Fruit fly (Drosophila melanogaster) S2 (cell line): ENCODE data around the gene eEF1alpha2.

Experiments
- CG8478 ChIP-seq: fragments of >200 bp; optimal IDR thresholded peaks from 2 replicates; lab custom pipeline; 2018
- CTCF ChIP-seq, 2 experiments: fragments of >200 bp; optimal IDR thresholded peaks; 2 replicates each; lab custom pipeline; 2018

DNA sequence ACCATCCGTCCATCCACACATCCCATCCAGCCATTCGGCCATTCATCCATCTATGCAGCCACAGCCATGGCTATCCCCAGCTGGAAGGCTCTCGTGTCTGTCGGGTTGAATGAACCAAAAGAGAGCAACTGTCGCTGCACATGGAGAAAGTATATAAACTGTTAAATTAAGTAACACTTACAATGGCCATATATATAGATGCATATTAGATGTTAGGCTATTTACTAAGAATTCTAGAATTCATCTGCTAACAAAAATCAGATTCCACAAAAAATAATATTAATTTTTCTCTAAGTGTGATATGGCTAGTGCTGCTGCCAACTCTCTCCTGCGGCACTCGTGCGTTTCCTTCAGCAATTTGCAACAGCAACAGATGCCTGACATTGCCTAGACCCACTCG, 38.1 kb upstream of the eEF1alpha2 start:
- TF ChIP-seq CG8478, result no peak
- no peak for TF ChIP-seq CTCF (optimal IDR thresholded peaks at IDR 0.05; lab: Kevin White, UChicago)
